Worm (Caenorhabditis elegans) whole organism, late embryonic: ENCODE results near the gene F20E11.18.

Source experiments
- ama-1 ChIP-seq: fragments of 150-350 bp; optimal IDR thresholded peaks from 2 replicates; lab custom pipeline; 2014
- dve-1 ChIP-seq: sonication (generic microtip); optimal IDR thresholded peaks from 2 replicates; lab custom pipeline; 2017; ENCODE audit warnings: antibody characterized with exemption, mild to moderate bottlenecking, missing genetic modification characterization, missing compliant biosample characterization
- hlh-30 ChIP-seq: sonication (generic microtip); optimal IDR thresholded peaks from 2 replicates; lab custom pipeline; 2017; ENCODE audit warnings: antibody characterized with exemption, missing genetic modification characterization, missing compliant biosample characterization; ENCODE audit not compliant: insufficient read depth

DNA sequence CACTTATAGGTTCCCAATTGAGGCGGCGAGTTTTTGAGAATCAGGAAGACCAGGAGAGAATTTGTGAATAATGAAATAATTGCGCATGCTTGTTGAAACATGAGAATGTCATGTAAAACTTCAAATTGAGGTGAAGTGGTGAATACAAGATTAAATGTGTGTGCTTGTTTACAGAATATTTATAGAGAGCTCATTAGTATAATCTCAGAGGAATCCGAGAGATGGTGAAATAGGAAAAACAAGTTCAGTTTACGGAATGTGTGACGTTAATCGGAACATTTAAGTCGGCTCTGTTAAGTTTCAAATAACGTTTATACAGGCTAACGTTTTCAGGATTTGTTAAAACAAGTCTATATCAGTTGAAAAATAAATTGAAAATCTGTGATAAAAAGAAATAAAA, 21.7 kb upstream of the F20E11.18 start, which contains the start of gene str-200:
- no peak for TF ChIP-seq ama-1 (lab: Kevin White, UChicago)
- TF ChIP-seq hlh-30 (tag; lab: Kevin White, UChicago), result no peak
- no peak for TF ChIP-seq dve-1 (tag; lab: Kevin White, UChicago)
